Fruit fly (Drosophila melanogaster): ENCODE results near the gene CG14391.

Gene CG14391

dm6 chr3R:12727944-12728649, 33.5 kb upstream of the CG14391 start (continued):
- TF ChIP-seq CG3838 (GFP tag; optimal IDR thresholded peaks at IDR 0.05) (no peak), CG16779 (GFP tag; IDR thresholded peaks at IDR 0.05) (no peak), CG12659 (GFP tag; optimal IDR thresholded peaks at IDR 0.05) (no peak), CG32772 (GFP tag; IDR thresholded peaks at IDR 0.05) (peak; percentile 24; the same call in 1 of the 2 replicates), grau (tag; optimal IDR thresholded peaks at IDR 0.05) (peak; percentile 8), Hr3 (GFP tag; optimal IDR thresholded peaks at IDR 0.05) (no peak), dm (GFP tag; optimal IDR thresholded peaks at IDR 0.05) (no peak), zf30C (GFP tag; optimal IDR thresholded peaks at IDR 0.05) (no peak), CG12219 (GFP tag; optimal IDR thresholded peaks at IDR 0.05) (peak; percentile 12), CG2889 (GFP tag; IDR thresholded peaks at IDR 0.05) (0 out of 3 replicates have a peak, but pooled peaks have one; percentile 42), sob (GFP tag; IDR thresholded peaks at IDR 0.05) (no peak), mld (GFP tag; IDR thresholded peaks at IDR 0.05; ENCODE audit: partially characterized antibody) (no peak), CG12236 (GFP tag; optimal IDR thresholded peaks at IDR 0.05) (no peak), CG14965 (GFP tag; optimal IDR thresholded peaks at IDR 0.05; ENCODE audit: borderline replicate concordance) (no peak), Pdp1 (GFP tag; optimal IDR thresholded peaks at IDR 0.05) (peak; percentile 6 to 83), Myb (GFP tag; optimal IDR thresholded peaks at IDR 0.05) (peak; percentile 1), CG11696 (GFP tag; IDR thresholded peaks at IDR 0.05) (no peak), kni (GFP tag; optimal IDR thresholded peaks at IDR 0.05) (no peak), CG12391 (tag; optimal IDR thresholded peaks at IDR 0.05) (no peak), gro (GFP tag; optimal IDR thresholded peaks at IDR 0.05) (no peak), dmrt11E (tag; optimal IDR thresholded peaks at IDR 0.05) (no peak), Doc3 (GFP tag; IDR thresholded peaks at IDR 0.05; ENCODE audit: partially characterized antibody) (no peak), CG18764 (GFP tag; optimal IDR thresholded peaks at IDR 0.05) (no peak), sima (GFP tag; optimal IDR thresholded peaks at IDR 0.05) (no peak), bowl (GFP tag; IDR thresholded peaks at IDR 0.05) (no peak), Atf3 (GFP tag; optimal IDR thresholded peaks at IDR 0.05) (no peak), D19B (GFP tag; optimal IDR thresholded peaks at IDR 0.05) (no peak), Hand (GFP tag; optimal IDR thresholded peaks at IDR 0.05) (peak; percentile 30), az2 (GFP tag; optimal IDR thresholded peaks at IDR 0.05) (peak; percentile 8), CG16863 (GFP tag; optimal IDR thresholded peaks at IDR 0.05) (no peak), unpg (GFP tag; optimal IDR thresholded peaks at IDR 0.05) (peak; percentile 32), CG15514 (GFP tag; optimal IDR thresholded peaks at IDR 0.05) (peak; percentile 33), CG1603 (tag; optimal IDR thresholded peaks at IDR 0.05) (peak; percentile 64), sr (GFP tag; IDR thresholded peaks at IDR 0.05) (no peak), Deaf1 (tag; optimal IDR thresholded peaks at IDR 0.05) (peak; percentile 71), disco-r (GFP tag; optimal IDR thresholded peaks at IDR 0.05) (no peak), CG13894 (tag; optimal IDR thresholded peaks at IDR 0.05) (no peak), ind (GFP tag; optimal IDR thresholded peaks at IDR 0.05) (peak; percentile 24), CG7556 (GFP tag; optimal IDR thresholded peaks at IDR 0.05) (peak; percentile 49), GATAe (GFP tag; conservative IDR thresholded peaks at IDR 0.05) (no peak), CG33213 (GFP tag; optimal IDR thresholded peaks at IDR 0.05) (no peak), CG5953 (GFP tag; IDR thresholded peaks at IDR 0.05) (no peak), CG12155 (GFP tag; optimal IDR thresholded peaks at IDR 0.05) (no peak), Rfx (GFP tag; IDR thresholded peaks at IDR 0.05) (peak; percentile 48; the same call in 1 of the 2 replicates), phol (tag; optimal IDR thresholded peaks at IDR 0.05) (no peak), CG10147 (GFP tag; optimal IDR thresholded peaks at IDR 0.05) (no peak), CG6654 (GFP tag; optimal IDR thresholded peaks at IDR 0.05) (peak; percentile 11)
